Fruit fly (Drosophila melanogaster) whole organism, embryonic: ENCODE measurements around the gene Ythdc1.

Experiments
- Abd-B ChIP-seq: fragments of 200-800 bp; sonication (Bioruptor generic); optimal IDR thresholded peaks from 2 replicates; lab custom pipeline; 2018; ENCODE audit warnings: missing biosample characterization, mild to moderate bottlenecking, missing genetic modification characterization, moderate library complexity
- CG10209 ChIP-seq: fragments of 200-800 bp; sonication (Bioruptor generic); optimal IDR thresholded peaks from 3 replicates; lab custom pipeline; 2017; ENCODE audit warnings: missing biosample characterization, mild to moderate bottlenecking, missing genetic modification characterization, missing genetic modification reagents
- CG1024 ChIP-seq: fragments of 200-800 bp; sonication (Bioruptor generic); IDR thresholded peaks from 2 replicates; pipeline ENCODE4 v1.3.6; 2022; ENCODE audit warnings: missing biosample characterization, missing genetic modification characterization
- CG10565 ChIP-seq: fragments of 200-800 bp; sonication (Bioruptor generic); optimal IDR thresholded peaks from 3 replicates; lab custom pipeline; 2016; ENCODE audit warnings: missing biosample characterization, mild to moderate bottlenecking, missing genetic modification characterization
- CG12299 ChIP-seq: fragments of 200-800 bp; sonication (Bioruptor generic); optimal IDR thresholded peaks from 2 replicates; lab custom pipeline; 2018; ENCODE audit warnings: missing biosample characterization, mild to moderate bottlenecking, missing genetic modification characterization
- CG13424 ChIP-seq: fragments of 200-800 bp; sonication (Bioruptor generic); optimal IDR thresholded peaks from 2 replicates; lab custom pipeline; 2019; ENCODE audit warnings: missing biosample characterization, mild to moderate bottlenecking, missing genetic modification characterization, moderate library complexity
- CG13894 ChIP-seq: fragments of 200-800 bp; sonication (Bioruptor generic); optimal IDR thresholded peaks from 3 replicates; lab custom pipeline; 2018; ENCODE audit warnings: missing biosample characterization, mild to moderate bottlenecking, missing genetic modification characterization, moderate library complexity
- CG31441 ChIP-seq: fragments of 200-800 bp; sonication (Bioruptor generic); IDR thresholded peaks from 2 replicates; pipeline ENCODE4 v1.3.6; 2022; ENCODE audit warnings: missing biosample characterization, missing genetic modification characterization
- CG32772 ChIP-seq: fragments of 200-800 bp; sonication (Bioruptor generic); IDR thresholded peaks from 2 replicates; pipeline ENCODE4 v1.3.6; 2022; ENCODE audit warnings: missing biosample characterization, missing genetic modification characterization
- CG6272 ChIP-seq: fragments of 200-800 bp; sonication (Bioruptor generic); IDR thresholded peaks from 2 replicates; pipeline ENCODE4 v1.3.6; 2022; ENCODE audit warnings: missing biosample characterization, missing genetic modification characterization
- CG7786 ChIP-seq: fragments of 200-800 bp; sonication (Bioruptor generic); optimal IDR thresholded peaks from 2 replicates; lab custom pipeline; 2016; ENCODE audit warnings: missing biosample characterization, missing genetic modification characterization
- CG7963 ChIP-seq: fragments of 200-800 bp; sonication (Bioruptor generic); IDR thresholded peaks from 3 replicates; pipeline ENCODE4 v1.3.6; 2022; ENCODE audit warnings: missing biosample characterization, missing genetic modification characterization; ENCODE audit not compliant: partially characterized antibody
- CHES-1-like ChIP-seq: fragments of 200-800 bp; sonication (Bioruptor generic); optimal IDR thresholded peaks from 2 replicates; lab custom pipeline; 2016; ENCODE audit warnings: missing biosample characterization, missing genetic modification characterization
- Dad ChIP-seq: fragments of 200-800 bp; sonication (Bioruptor generic); optimal IDR thresholded peaks from 3 replicates; lab custom pipeline; 2016; ENCODE audit warnings: missing biosample characterization, missing genetic modification characterization
- Dll ChIP-seq: fragments of 200-800 bp; sonication (Bioruptor generic); IDR thresholded peaks from 4 replicates; pipeline ENCODE4 v1.3.6; 2022; ENCODE audit warnings: missing biosample characterization, missing genetic modification characterization; ENCODE audit not compliant: partially characterized antibody
- Ets97D ChIP-seq: fragments of 200-800 bp; sonication (Bioruptor generic); optimal IDR thresholded peaks from 3 replicates; lab custom pipeline; 2016; ENCODE audit warnings: missing biosample characterization, missing genetic modification characterization
- Fer2 ChIP-seq: fragments of 200-800 bp; sonication (Bioruptor generic); optimal IDR thresholded peaks from 2 replicates; lab custom pipeline; 2018; ENCODE audit warnings: missing biosample characterization, mild to moderate bottlenecking, missing genetic modification characterization, moderate library complexity
- Gsc ChIP-seq: fragments of 200-800 bp; sonication (Bioruptor generic); IDR thresholded peaks from 2 replicates; pipeline ENCODE4 v1.3.6; 2022; ENCODE audit warnings: missing biosample characterization, missing genetic modification characterization
- H2.0 ChIP-seq: fragments of 200-800 bp; sonication (Bioruptor generic); IDR thresholded peaks from 2 replicates; pipeline ENCODE4 v1.3.6; 2022; ENCODE audit warnings: missing biosample characterization, missing genetic modification characterization
- Jarid2 ChIP-seq: fragments of 200-800 bp; sonication (Bioruptor generic); optimal IDR thresholded peaks from 3 replicates; lab custom pipeline; 2017; ENCODE audit warnings: mild to moderate bottlenecking, missing biosample characterization, missing genetic modification reagents, missing genetic modification characterization
- Mad ChIP-seq: fragments of 200-800 bp; sonication (Bioruptor generic); optimal IDR thresholded peaks from 2 replicates; lab custom pipeline; 2016; ENCODE audit warnings: missing biosample characterization, missing genetic modification characterization
- Med ChIP-seq: fragments of 200-800 bp; sonication (Bioruptor generic); peaks from one replicate; lab custom pipeline; 2016; ENCODE audit warnings: missing biosample characterization, missing genetic modification characterization, mild to moderate bottlenecking, inconsistent platforms, moderate library complexity
- Vsx1 ChIP-seq: fragments of 200-800 bp; sonication (Bioruptor generic); optimal IDR thresholded peaks from 2 replicates; lab custom pipeline; 2017; ENCODE audit warnings: missing biosample characterization, mild to moderate bottlenecking, missing genetic modification characterization, missing genetic modification reagents
- ac ChIP-seq: fragments of 200-800 bp; sonication (Bioruptor generic); optimal IDR thresholded peaks from 3 replicates; lab custom pipeline; 2017; ENCODE audit warnings: missing biosample characterization, mild to moderate bottlenecking, missing genetic modification characterization
- bcd ChIP-seq: fragments of 200-800 bp; sonication (Bioruptor generic); optimal IDR thresholded peaks from 2 replicates; lab custom pipeline; 2017; ENCODE audit warnings: missing biosample characterization, mild to moderate bottlenecking, missing genetic modification characterization
- caup ChIP-seq: fragments of 200-800 bp; sonication (Bioruptor generic); optimal IDR thresholded peaks from 3 replicates; lab custom pipeline; 2017; ENCODE audit warnings: missing biosample characterization, mild to moderate bottlenecking, missing genetic modification characterization, moderate library complexity; ENCODE audit not compliant: severe bottlenecking
- dmrt11E ChIP-seq: fragments of 200-800 bp; sonication (Bioruptor generic); optimal IDR thresholded peaks from 3 replicates; lab custom pipeline; 2018; ENCODE audit warnings: missing biosample characterization, mild to moderate bottlenecking, missing genetic modification characterization, moderate library complexity
- fd96Cb ChIP-seq: fragments of 200-800 bp; sonication (Bioruptor generic); optimal IDR thresholded peaks from 2 replicates; lab custom pipeline; 2018; ENCODE audit warnings: missing biosample characterization, mild to moderate bottlenecking, missing genetic modification characterization, moderate library complexity
- gfzf ChIP-seq: fragments of 200-800 bp; sonication (Bioruptor generic); optimal IDR thresholded peaks from 2 replicates; lab custom pipeline; 2016; ENCODE audit warnings: missing biosample characterization, mild to moderate bottlenecking, missing genetic modification characterization, moderate library complexity
- hbn ChIP-seq: fragments of 200-800 bp; sonication (Bioruptor generic); IDR thresholded peaks from 2 replicates; pipeline ENCODE4 v1.3.6; 2022; ENCODE audit warnings: missing biosample characterization, missing genetic modification characterization; ENCODE audit not compliant: partially characterized antibody
- ind ChIP-seq: fragments of 200-800 bp; sonication (Bioruptor generic); optimal IDR thresholded peaks from 3 replicates; lab custom pipeline; 2016; ENCODE audit warnings: missing biosample characterization, missing genetic modification characterization
- lbe ChIP-seq: fragments of 200-800 bp; sonication (Bioruptor generic); optimal IDR thresholded peaks from 2 replicates; lab custom pipeline; 2016; ENCODE audit warnings: missing biosample characterization, mild to moderate bottlenecking, missing genetic modification characterization
- org-1 ChIP-seq: fragments of 200-800 bp; sonication (Bioruptor generic); optimal IDR thresholded peaks from 2 replicates; lab custom pipeline; 2017; ENCODE audit warnings: missing biosample characterization, missing genetic modification characterization
- p53 ChIP-seq: fragments of 200-800 bp; sonication (Bioruptor generic); optimal IDR thresholded peaks from 2 replicates; lab custom pipeline; 2016; ENCODE audit warnings: missing biosample characterization, missing genetic modification characterization
- pfk ChIP-seq: fragments of 200-800 bp; sonication (Bioruptor generic); optimal IDR thresholded peaks from 2 replicates; lab custom pipeline; 2018; ENCODE audit warnings: missing biosample characterization, mild to moderate bottlenecking, missing genetic modification characterization, moderate library complexity
- pum ChIP-seq: fragments of 200-800 bp; sonication (Bioruptor generic); optimal IDR thresholded peaks from 2 replicates; lab custom pipeline; 2016; ENCODE audit warnings: missing biosample characterization, missing genetic modification characterization
- tup ChIP-seq: fragments of 200-800 bp; sonication (Bioruptor generic); optimal IDR thresholded peaks from 2 replicates; lab custom pipeline; 2016; ENCODE audit warnings: missing biosample characterization, mild to moderate bottlenecking, missing genetic modification characterization, moderate library complexity
- usp ChIP-seq: fragments of >200 bp; optimal IDR thresholded peaks from 2 replicates; lab custom pipeline; 2017; ENCODE audit warnings: missing biosample characterization, missing genetic modification characterization
- vnd ChIP-seq: fragments of 200-800 bp; sonication (Bioruptor generic); IDR thresholded peaks from 3 replicates; pipeline ENCODE4 v1.3.6; 2022; ENCODE audit warnings: missing biosample characterization, missing genetic modification characterization; ENCODE audit not compliant: partially characterized antibody
- wek ChIP-seq: fragments of 200-800 bp; sonication (Bioruptor generic); optimal IDR thresholded peaks from 3 replicates; lab custom pipeline; 2018; ENCODE audit warnings: missing biosample characterization, mild to moderate bottlenecking, missing genetic modification characterization, moderate library complexity
- yki ChIP-seq: fragments of >200 bp; optimal IDR thresholded peaks from 3 replicates; lab custom pipeline; 2018
- zfh2 ChIP-seq: fragments of 200-800 bp; sonication (Bioruptor generic); optimal IDR thresholded peaks from 2 replicates; lab custom pipeline; 2016; ENCODE audit warnings: missing biosample characterization, missing genetic modification characterization

The Ythdc1 gene

DNA sequence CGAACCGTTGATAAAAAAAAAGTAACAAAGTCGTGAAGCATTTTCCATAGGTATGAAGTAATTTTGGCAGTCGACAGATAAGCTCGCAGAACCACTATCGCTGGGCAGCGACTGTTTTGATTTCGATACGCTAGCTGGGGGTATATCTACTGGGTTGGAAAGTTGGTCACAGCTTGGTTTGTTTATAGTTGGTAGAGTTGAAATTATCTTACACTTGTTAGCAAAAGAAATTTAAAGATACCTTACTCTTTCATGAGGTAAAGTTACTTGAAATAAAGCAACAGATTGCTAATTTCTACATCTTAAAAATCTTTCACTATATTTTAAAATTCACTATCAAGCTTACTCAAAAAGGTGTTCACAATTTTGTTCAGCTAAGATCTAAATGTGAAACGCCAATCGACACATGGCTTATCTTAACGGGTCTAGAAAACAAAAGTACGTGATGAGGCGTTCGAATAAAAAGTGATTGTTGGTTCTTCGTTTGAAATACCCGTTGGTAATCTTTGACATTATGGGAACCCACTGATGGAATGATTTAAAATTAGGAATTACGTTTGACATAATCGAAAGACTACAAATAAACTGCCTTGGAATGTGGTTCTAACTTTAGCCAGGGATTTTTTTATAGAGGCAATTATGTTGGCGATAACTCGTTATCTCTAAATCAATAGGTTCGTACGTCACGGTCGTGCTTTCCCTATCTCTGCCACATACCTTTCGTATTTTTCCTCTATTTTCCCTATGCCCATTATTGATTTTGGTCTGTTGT is 23.2 kb downstream of the Ythdc1 start (continued):
- no peak for TF ChIP-seq hbn (GFP tag; lab: Robert Waterston, UW)
- no peak for TF ChIP-seq zfh2
- TF ChIP-seq CHES-1-like (GFP tag; lab: Kevin White, UChicago): no peak
- no peak for TF ChIP-seq caup (GFP tag; lab: Kevin White, UChicago)
- no peak for TF ChIP-seq pum (GFP tag; lab: Kevin White, UChicago)
- peak; percentile 62 for TF ChIP-seq Vsx1
- no peak for TF ChIP-seq Gsc (GFP tag; lab: Robert Waterston, UW)
- no peak for TF ChIP-seq CG6272 (GFP tag; lab: Robert Waterston, UW)
- peak; percentile 82 for TF ChIP-seq Med (GFP tag; lab: Kevin White, UChicago)
- no peak for TF ChIP-seq dmrt11E
- no peak for TF ChIP-seq ac (GFP tag; lab: Kevin White, UChicago)
- TF ChIP-seq tup (GFP tag; lab: Kevin White, UChicago): no peak
- TF ChIP-seq gfzf: no peak
- TF ChIP-seq p53 (GFP tag; lab: Kevin White, UChicago): no peak
- TF ChIP-seq CG12299 (tag; lab: Kevin White, UChicago): no peak
- TF ChIP-seq Dll (GFP tag; lab: Robert Waterston, UW): no peak
- TF ChIP-seq usp (GFP tag; lab: Kevin White, UChicago): no peak
- TF ChIP-seq pfk (GFP tag; lab: Kevin White, UChicago): no peak
- peak; percentile 26 for TF ChIP-seq CG10209 (GFP tag; lab: Kevin White, UChicago)
- TF ChIP-seq Jarid2 (GFP tag; lab: Kevin White, UChicago): no peak
- TF ChIP-seq yki: no peak
- TF ChIP-seq CG1024 (GFP tag; lab: Robert Waterston, UW): no peak
- peak; percentile 24 for TF ChIP-seq CG13424 (tag; lab: Kevin White, UChicago)
- no peak for TF ChIP-seq CG32772 (GFP tag; lab: Robert Waterston, UW)
- TF ChIP-seq bcd (GFP tag; lab: Kevin White, UChicago): no peak
- TF ChIP-seq Mad: no peak
- no peak for TF ChIP-seq fd96Cb (tag; lab: Kevin White, UChicago)
- no peak for TF ChIP-seq CG13894 (tag; lab: Kevin White, UChicago)
- no peak for TF ChIP-seq Fer2
- TF ChIP-seq Abd-B (GFP tag; lab: Kevin White, UChicago): no peak
- no peak for TF ChIP-seq vnd (GFP tag; lab: Robert Waterston, UW)
- no peak for TF ChIP-seq Ets97D (GFP tag; lab: Kevin White, UChicago)
- TF ChIP-seq wek (GFP tag; lab: Kevin White, UChicago): no peak
- no peak for TF ChIP-seq Dad (GFP tag; lab: Kevin White, UChicago)
- TF ChIP-seq CG7963 (GFP tag; lab: Robert Waterston, UW): no peak
- no peak for TF ChIP-seq H2.0 (GFP tag; lab: Robert Waterston, UW)
- TF ChIP-seq org-1: no peak
- TF ChIP-seq CG31441 (GFP tag; lab: Robert Waterston, UW): no peak
- no peak for TF ChIP-seq CG10565 (GFP tag; lab: Kevin White, UChicago)
- peak; percentile 6 for TF ChIP-seq CG7786 (GFP tag; lab: Kevin White, UChicago)
- no peak for TF ChIP-seq ind
- TF ChIP-seq lbe (GFP tag; lab: Kevin White, UChicago): no peak
